Fruit fly (Drosophila melanogaster) whole organism, wandering third instar larva: ENCODE results near the gene sick.

Experiments
- GATAd ChIP-seq: sonication (Bioruptor generic); optimal IDR thresholded peaks from 2 replicates; lab custom pipeline; 2016; ENCODE audit warnings: missing biosample characterization, missing genetic modification characterization
- Rel ChIP-seq, 2 experiments: fragments of 200-800 bp; sonication (Bioruptor generic) in 1 of 2; optimal IDR thresholded peaks; 2 replicates in 1 of 2; 3 replicates in 1 of 2; lab custom pipeline; 2016 to 2019; ENCODE audit warnings: mild to moderate bottlenecking in 2 of 2, missing biosample characterization in 2 of 2, missing genetic modification characterization in 2 of 2, moderate library complexity in 1 of 2
- ey ChIP-seq: fragments of 200-800 bp; sonication (Bioruptor generic); optimal IDR thresholded peaks from 2 replicates; lab custom pipeline; 2016; ENCODE audit warnings: missing biosample characterization, missing genetic modification characterization
- h ChIP-seq: fragments of 200-800 bp; sonication (Bioruptor generic); optimal IDR thresholded peaks from 3 replicates; lab custom pipeline; 2016; ENCODE audit warnings: missing biosample characterization, mild to moderate bottlenecking, missing genetic modification characterization
- psq ChIP-seq: fragments of 200-800 bp; sonication (Bioruptor generic); optimal IDR thresholded peaks from 3 replicates; lab custom pipeline; 2017; ENCODE audit warnings: missing biosample characterization, mild to moderate bottlenecking, missing genetic modification characterization, moderate library complexity
- rgr ChIP-seq: fragments of 200-800 bp; sonication (Bioruptor generic); optimal IDR thresholded peaks from 3 replicates; lab custom pipeline; 2016; ENCODE audit warnings: missing biosample characterization, mild to moderate bottlenecking, missing genetic modification characterization

DNA sequence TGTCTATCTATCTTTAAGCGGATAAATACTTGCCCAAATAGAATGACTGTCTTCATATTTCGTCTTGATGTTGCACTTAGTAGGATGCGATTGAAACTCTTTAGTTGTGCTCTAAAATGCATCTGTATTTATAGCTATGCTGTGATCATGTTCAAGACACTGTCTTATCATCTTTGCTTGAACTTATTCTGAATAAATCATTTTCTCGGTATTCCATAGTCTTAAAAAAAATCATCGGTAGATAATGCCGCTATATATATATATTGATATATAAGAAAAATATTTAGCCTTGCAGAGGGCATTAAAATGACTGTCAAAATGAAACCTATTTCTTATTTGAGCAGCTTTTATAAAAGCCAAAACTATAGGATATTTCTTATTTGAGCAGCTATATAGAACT, 116.1 kb downstream of the sick start, which contains the start of gene TotF:
- no peak for TF ChIP-seq psq (GFP tag; lab: Kevin White, UChicago)
- no peak for TF ChIP-seq GATAd (GFP tag; lab: Kevin White, UChicago)
- TF ChIP-seq h (GFP tag; lab: Kevin White, UChicago): no peak
- TF ChIP-seq rgr (GFP tag; lab: Kevin White, UChicago): no peak
- no peak for TF ChIP-seq ey (GFP tag; lab: Kevin White, UChicago)
- TF ChIP-seq Rel (GFP tag; optimal IDR thresholded peaks at IDR 0.05; lab: Kevin White, UChicago): no peak
- no peak for TF ChIP-seq Rel (tag; optimal IDR thresholded peaks at IDR 0.05; lab: Kevin White, UChicago)
